Worm (Caenorhabditis elegans) whole organism, late embryonic: ENCODE measurements around the gene C36E8.4.

Source experiments
- Y22D7AL.16 ChIP-seq: sonication (generic microtip); optimal IDR thresholded peaks from 2 replicates; lab custom pipeline; 2016; ENCODE audit warnings: missing genetic modification characterization, missing compliant biosample characterization
- ceh-2 ChIP-seq: sonication (generic microtip); optimal IDR thresholded peaks from 2 replicates; lab custom pipeline; 2016; ENCODE audit warnings: missing genotype, missing genetic modification characterization, missing compliant biosample characterization
- ceh-9 ChIP-seq: sonication (generic microtip); optimal IDR thresholded peaks from 2 replicates; lab custom pipeline; 2016; ENCODE audit warnings: mild to moderate bottlenecking, missing genetic modification characterization, inconsistent platforms, missing compliant biosample characterization
- fkh-10 ChIP-seq: fragments of 150-350 bp; optimal IDR thresholded peaks from 2 replicates; lab custom pipeline; 2014; ENCODE audit warnings: missing biosample characterization, missing genetic modification reagents, missing genetic modification characterization
- hlh-30 ChIP-seq: sonication (generic microtip); optimal IDR thresholded peaks from 2 replicates; lab custom pipeline; 2017; ENCODE audit warnings: antibody characterized with exemption, missing genetic modification characterization, missing compliant biosample characterization; ENCODE audit not compliant: insufficient read depth
- hlh-6 ChIP-seq: sonication (generic microtip); optimal IDR thresholded peaks from 2 replicates; lab custom pipeline; 2016; ENCODE audit warnings: missing genotype, missing genetic modification characterization, missing compliant biosample characterization
- nhr-11 ChIP-seq: fragments of 150-350 bp; optimal IDR thresholded peaks from 2 replicates; lab custom pipeline; 2014; ENCODE audit warnings: missing biosample characterization, missing genetic modification characterization
- odd-2 ChIP-seq: sonication (generic microtip); optimal IDR thresholded peaks from 2 replicates; lab custom pipeline; 2017; ENCODE audit warnings: antibody characterized with exemption, mild to moderate bottlenecking, missing genetic modification characterization, missing compliant biosample characterization
- pros-1 ChIP-seq: fragments of 150-350 bp; optimal IDR thresholded peaks from 2 replicates; lab custom pipeline; 2014; ENCODE audit warnings: missing biosample characterization, missing genetic modification reagents, missing genetic modification characterization
- tbx-2 ChIP-seq: sonication (generic microtip); optimal IDR thresholded peaks from 2 replicates; lab custom pipeline; 2016; ENCODE audit warnings: missing genetic modification characterization, missing compliant biosample characterization
- tbx-7 ChIP-seq: sonication (generic microtip); optimal IDR thresholded peaks from 2 replicates; lab custom pipeline; 2016; ENCODE audit warnings: missing genotype, missing genetic modification characterization, missing compliant biosample characterization
- unc-86 ChIP-seq: sonication (generic microtip); optimal IDR thresholded peaks from 2 replicates; lab custom pipeline; 2016; ENCODE audit warnings: missing genetic modification characterization, missing compliant biosample characterization

- TF ChIP-seq fkh-10 (GFP tag; lab: Kevin White, UChicago) (no peak), nhr-11 (tag; lab: Kevin White, UChicago) (no peak), ceh-2 (tag; lab: Kevin White, UChicago) (no peak), tbx-2 (tag; lab: Kevin White, UChicago) (peak; percentile 5), tbx-7 (tag; lab: Kevin White, UChicago) (no peak), Y22D7AL.16 (tag; lab: Kevin White, UChicago) (no peak), odd-2 (tag; lab: Kevin White, UChicago) (no peak), unc-86 (tag; lab: Kevin White, UChicago) (no peak), ceh-9 (tag; lab: Kevin White, UChicago) (no peak), pros-1 (no peak), hlh-6 (tag; lab: Kevin White, UChicago) (peak; percentile 58), hlh-30 (no peak)
Measured at ce11 chrIII:3984049-3984484, 28.1 kb upstream of the C36E8.4 start.
